Worm (Caenorhabditis elegans): ENCODE data around the gene tag-281.

Gene tag-281

ce11 chrII:12481645-12482044, 22.1 kb downstream of the tag-281 start:
- TF ChIP-seq egl-5 (tag; optimal IDR thresholded peaks at IDR 0.05): no peak
- TF ChIP-seq jun-1 (tag; optimal IDR thresholded peaks at IDR 0.05): no peak
- TF ChIP-seq lin-39 (tag; optimal IDR thresholded peaks at IDR 0.05): no peak
- TF ChIP-seq sea-2 (GFP tag; optimal IDR thresholded peaks at IDR 0.05): no peak
- no peak for TF ChIP-seq aly-2 (tag; optimal IDR thresholded peaks at IDR 0.05)
- TF ChIP-seq nhr-237 (tag; optimal IDR thresholded peaks at IDR 0.05): no peak
- TF ChIP-seq pqm-1 (tag; optimal IDR thresholded peaks at IDR 0.05): no peak
- no peak for TF ChIP-seq lin-15B (tag; optimal IDR thresholded peaks at IDR 0.05)
- TF ChIP-seq lsy-12 (tag; optimal IDR thresholded peaks at IDR 0.05): no peak
- no peak for TF ChIP-seq nhr-25 (tag; optimal IDR thresholded peaks at IDR 0.05)
- TF ChIP-seq ceh-82 (tag; optimal IDR thresholded peaks at IDR 0.05): no peak
- TF ChIP-seq elt-3 (tag; optimal IDR thresholded peaks at IDR 0.05): no peak
- no peak for TF ChIP-seq nfya-1 (tag; optimal IDR thresholded peaks at IDR 0.05; ENCODE audit: insufficient read depth)
- TF ChIP-seq skn-1 (tag; optimal IDR thresholded peaks at IDR 0.05): no peak
- TF ChIP-seq pha-4 (tag; optimal IDR thresholded peaks at IDR 0.05): no peak
- TF ChIP-seq nhr-67 (tag; optimal IDR thresholded peaks at IDR 0.05): no peak

ce11 chrII:12482622-12483021, 23.1 kb downstream of the tag-281 start, which contains the start of gene fbxb-102:
Gene fbxb-102 (plus strand): TSS chrII:12482922.
- TF ChIP-seq ceh-16 (tag; optimal IDR thresholded peaks at IDR 0.05): no peak
- no peak for TF ChIP-seq egl-5 (tag; optimal IDR thresholded peaks at IDR 0.05)
- TF ChIP-seq hmg-11 (tag; optimal IDR thresholded peaks at IDR 0.05): no peak

- no peak for TF ChIP-seq fos-1 (tag; optimal IDR thresholded peaks at IDR 0.05)
- TF ChIP-seq tbx-2 (tag; optimal IDR thresholded peaks at IDR 0.05): no peak
Observed at ce11 chrII:12485060-12485459, 25.5 kb downstream of the tag-281 start, which contains the start of gene F15A4.10. Gene F15A4.10 (minus strand): TSS chrII:12485160.

- no peak for TF ChIP-seq fos-1 (tag; optimal IDR thresholded peaks at IDR 0.05)
- no peak for TF ChIP-seq lin-39 (tag; optimal IDR thresholded peaks at IDR 0.05)
- TF ChIP-seq pha-4 (tag; optimal IDR thresholded peaks at IDR 0.05): no peak
- no peak for TF ChIP-seq nhr-23 (tag; optimal IDR thresholded peaks at IDR 0.05)
- no peak for TF ChIP-seq sea-2 (GFP tag; optimal IDR thresholded peaks at IDR 0.05)
Observed at ce11 chrII:12488810-12489209, 29.2 kb downstream of the tag-281 start.

- no peak for TF ChIP-seq ceh-82 (tag; optimal IDR thresholded peaks at IDR 0.05)
- no peak for TF ChIP-seq tbx-2 (tag; optimal IDR thresholded peaks at IDR 0.05)
Observed at ce11 chrII:12489903-12490302, 30.3 kb downstream of the tag-281 start, which contains the start of gene T21B4.15. Gene T21B4.15 (plus strand): TSS chrII:12490203.

- TF ChIP-seq fkh-2 (tag; optimal IDR thresholded peaks at IDR 0.05): no peak
- TF ChIP-seq snpc-4 (tag; optimal IDR thresholded peaks at IDR 0.05): no peak
- TF ChIP-seq nhr-28 (tag; optimal IDR thresholded peaks at IDR 0.05): no peak
Observed at ce11 chrII:12491936-12492335, 32.4 kb downstream of the tag-281 start, which contains the start of gene srz-6. Gene srz-6 (plus strand): TSS chrII:12492236.

- TF ChIP-seq nhr-28 (tag; optimal IDR thresholded peaks at IDR 0.05): no peak
- no peak for TF ChIP-seq eor-1 (tag; optimal IDR thresholded peaks at IDR 0.05)
- TF ChIP-seq jun-1 (tag; optimal IDR thresholded peaks at IDR 0.05): no peak
- no peak for TF ChIP-seq pha-4 (tag; optimal IDR thresholded peaks at IDR 0.05)
- TF ChIP-seq nfya-1 (tag; optimal IDR thresholded peaks at IDR 0.05; ENCODE audit: insufficient read depth): no peak
- TF ChIP-seq fos-1 (tag; optimal IDR thresholded peaks at IDR 0.05): no peak
- TF ChIP-seq ztf-4 (tag; optimal IDR thresholded peaks at IDR 0.05): no peak
- no peak for TF ChIP-seq ztf-11 (tag; optimal IDR thresholded peaks at IDR 0.05)
- no peak for TF ChIP-seq egl-27 (tag; optimal IDR thresholded peaks at IDR 0.05)
- no peak for TF ChIP-seq nhr-11 (tag; optimal IDR thresholded peaks at IDR 0.05)
- TF ChIP-seq skn-1 (tag; optimal IDR thresholded peaks at IDR 0.05): no peak
- no peak for TF ChIP-seq R02D3.7 (tag; optimal IDR thresholded peaks at IDR 0.05)
- TF ChIP-seq nhr-43 (tag; optimal IDR thresholded peaks at IDR 0.05; ENCODE audit: poor library complexity, severe bottlenecking): no peak
- TF ChIP-seq aly-2 (tag; optimal IDR thresholded peaks at IDR 0.05): no peak
- TF ChIP-seq daf-12 (tag; optimal IDR thresholded peaks at IDR 0.05): no peak
- no peak for TF ChIP-seq nhr-77 (tag; optimal IDR thresholded peaks at IDR 0.05)
- TF ChIP-seq pqm-1 (tag; optimal IDR thresholded peaks at IDR 0.05): no peak
Observed at ce11 chrII:12494067-12494477, 34.5 kb downstream of the tag-281 start.
